Fruit fly (Drosophila melanogaster) whole organism, embryonic: ENCODE results near the gene Acp29AB.

Source experiments
- CG10274 ChIP-seq: fragments of 200-800 bp; sonication (Bioruptor generic); optimal IDR thresholded peaks from 3 replicates; lab custom pipeline; 2017; ENCODE audit warnings: missing biosample characterization, mild to moderate bottlenecking, missing genetic modification characterization
- CG10366 ChIP-seq: fragments of 200-800 bp; sonication (Bioruptor generic); IDR thresholded peaks from 2 replicates; pipeline ENCODE4 v1.3.6; 2022; ENCODE audit warnings: missing biosample characterization, missing genetic modification characterization
- CG12219 ChIP-seq: fragments of 200-800 bp; sonication (Bioruptor generic); optimal IDR thresholded peaks from 3 replicates; lab custom pipeline; 2018; ENCODE audit warnings: missing biosample characterization, mild to moderate bottlenecking, missing genetic modification characterization
- CG15479 ChIP-seq: fragments of 200-800 bp; sonication (Bioruptor generic); optimal IDR thresholded peaks from 3 replicates; lab custom pipeline; 2019; ENCODE audit warnings: missing biosample characterization, mild to moderate bottlenecking, missing genetic modification characterization, moderate library complexity
- CG16813 ChIP-seq: fragments of 200-800 bp; sonication (Bioruptor generic); IDR thresholded peaks from 3 replicates; pipeline ENCODE4 v1.3.6; 2022; ENCODE audit warnings: missing biosample characterization, missing genetic modification characterization; ENCODE audit not compliant: partially characterized antibody
- CG17829 ChIP-seq: fragments of 200-800 bp; optimal IDR thresholded peaks from 2 replicates; lab custom pipeline; 2019; ENCODE audit warnings: missing biosample characterization, mild to moderate bottlenecking, missing genetic modification characterization, moderate library complexity
- CG2712 ChIP-seq: fragments of 200-800 bp; optimal IDR thresholded peaks from 3 replicates; lab custom pipeline; 2019; ENCODE audit warnings: missing biosample characterization, mild to moderate bottlenecking, missing genetic modification characterization, moderate library complexity
- CG3065 ChIP-seq: fragments of 200-800 bp; sonication (Bioruptor generic); optimal IDR thresholded peaks from 2 replicates; lab custom pipeline; 2016; ENCODE audit warnings: missing biosample characterization, missing genetic modification characterization
- CG31224 ChIP-seq: fragments of 200-800 bp; sonication (Bioruptor generic); IDR thresholded peaks from 2 replicates; pipeline ENCODE4 v1.3.6; 2022; ENCODE audit warnings: missing biosample characterization, missing genetic modification characterization
- CG33557 ChIP-seq: fragments of 200-800 bp; sonication (Bioruptor generic); optimal IDR thresholded peaks from 2 replicates; lab custom pipeline; 2019; ENCODE audit warnings: missing biosample characterization, mild to moderate bottlenecking, missing genetic modification characterization, moderate library complexity
- CG4360 ChIP-seq: fragments of 200-800 bp; sonication (Bioruptor generic); IDR thresholded peaks from 2 replicates; pipeline ENCODE4 v1.3.6; 2022; ENCODE audit warnings: missing biosample characterization, missing genetic modification characterization
- CG43689 ChIP-seq: fragments of 200-800 bp; sonication (Bioruptor generic); IDR thresholded peaks from 2 replicates; pipeline ENCODE4 v1.3.6; 2022; ENCODE audit warnings: missing biosample characterization, missing genetic modification characterization
- CG6175 ChIP-seq: fragments of 200-800 bp; sonication (Bioruptor generic); IDR thresholded peaks from 3 replicates; pipeline ENCODE4 v1.3.6; 2022; ENCODE audit warnings: missing biosample characterization, missing genetic modification characterization
- CG6813 ChIP-seq: fragments of 200-800 bp; sonication (Bioruptor generic); optimal IDR thresholded peaks from 2 replicates; lab custom pipeline; 2017; ENCODE audit warnings: missing biosample characterization, missing genetic modification characterization, mild to moderate bottlenecking, moderate library complexity, missing genetic modification reagents
- CG7556 ChIP-seq: fragments of 200-800 bp; sonication (Bioruptor generic); optimal IDR thresholded peaks from 2 replicates; lab custom pipeline; 2017; ENCODE audit warnings: missing biosample characterization, mild to moderate bottlenecking, missing genetic modification characterization
- CG9817 ChIP-seq: fragments of 200-800 bp; sonication (Bioruptor generic); optimal IDR thresholded peaks from 2 replicates; lab custom pipeline; 2018; ENCODE audit warnings: missing biosample characterization, mild to moderate bottlenecking, missing genetic modification characterization, moderate library complexity
- Dp ChIP-seq: fragments of 200-800 bp; sonication (Bioruptor generic); optimal IDR thresholded peaks from 2 replicates; lab custom pipeline; 2018; ENCODE audit warnings: missing biosample characterization, mild to moderate bottlenecking, missing genetic modification characterization, moderate library complexity
- E2f1 ChIP-seq: fragments of 200-800 bp; sonication (Bioruptor generic); IDR thresholded peaks from 2 replicates; pipeline ENCODE4 v1.3.6; 2022; ENCODE audit warnings: missing biosample characterization, missing genetic modification characterization
- ERR ChIP-seq: fragments of 200-800 bp; sonication (Bioruptor generic); optimal IDR thresholded peaks from 2 replicates; lab custom pipeline; 2016; ENCODE audit warnings: missing biosample characterization, missing genetic modification characterization
- Fer2 ChIP-seq: fragments of 200-800 bp; sonication (Bioruptor generic); optimal IDR thresholded peaks from 2 replicates; lab custom pipeline; 2018; ENCODE audit warnings: missing biosample characterization, mild to moderate bottlenecking, missing genetic modification characterization, moderate library complexity
- HLH4C ChIP-seq: fragments of 200-800 bp; sonication (Bioruptor generic); IDR thresholded peaks from 3 replicates; pipeline ENCODE4 v1.3.6; 2022; ENCODE audit warnings: missing biosample characterization, missing genetic modification characterization; ENCODE audit not compliant: partially characterized antibody
- HmgZ ChIP-seq: fragments of 200-800 bp; sonication (Bioruptor generic); optimal IDR thresholded peaks from 2 replicates; lab custom pipeline; 2018; ENCODE audit warnings: missing biosample characterization, mild to moderate bottlenecking, missing genetic modification characterization
- Hsf ChIP-seq: fragments of 200-800 bp; sonication (Bioruptor generic); optimal IDR thresholded peaks from 3 replicates; lab custom pipeline; 2016; ENCODE audit warnings: missing biosample characterization, missing genetic modification characterization
- MESR4 ChIP-seq: fragments of 200-800 bp; sonication (Bioruptor generic); optimal IDR thresholded peaks from 2 replicates; lab custom pipeline; 2018; ENCODE audit warnings: missing biosample characterization, mild to moderate bottlenecking, missing genetic modification characterization, moderate library complexity
- NK7.1 ChIP-seq: fragments of 200-800 bp; sonication (Bioruptor generic); optimal IDR thresholded peaks from 3 replicates; lab custom pipeline; 2016; ENCODE audit warnings: missing biosample characterization, missing genetic modification characterization
- Sin3A ChIP-seq: fragments of >200 bp; optimal IDR thresholded peaks from 2 replicates; lab custom pipeline; 2018
- Trl ChIP-seq, 3 experiments: fragments of >200 bp in 2 of 3; fragments of 200-800 bp in 1 of 3; sonication (Bioruptor generic) in 1 of 3; optimal IDR thresholded peaks; 2 replicates in 1 of 3; 3 replicates in 2 of 3; lab custom pipeline; 2016 to 2017; ENCODE audit warnings: missing biosample characterization in 1 of 3, missing genetic modification characterization in 1 of 3
- Usf ChIP-seq: fragments of 200-800 bp; sonication (Bioruptor generic); optimal IDR thresholded peaks from 2 replicates; lab custom pipeline; 2017; ENCODE audit warnings: missing genotype, missing biosample characterization, missing genetic modification characterization
- ap ChIP-seq: fragments of 200-800 bp; sonication (Bioruptor generic); IDR thresholded peaks from 2 replicates; pipeline ENCODE4 v1.3.6; 2022; ENCODE audit warnings: missing biosample characterization, missing genetic modification characterization
- ara ChIP-seq: fragments of 200-800 bp; sonication (Bioruptor generic); IDR thresholded peaks from 2 replicates; pipeline ENCODE4 v1.3.6; 2022; ENCODE audit warnings: missing biosample characterization, missing genetic modification characterization
- bab2 ChIP-seq: fragments of 200-800 bp; sonication (Bioruptor generic); optimal IDR thresholded peaks from 2 replicates; lab custom pipeline; 2016; ENCODE audit warnings: missing biosample characterization, missing genetic modification characterization
- bowl ChIP-seq: fragments of 200-800 bp; sonication (Bioruptor generic); IDR thresholded peaks from 2 replicates; pipeline ENCODE4 v1.3.6; 2022; ENCODE audit warnings: missing biosample characterization, missing genetic modification characterization
- chn ChIP-seq: fragments of 200-800 bp; sonication (Bioruptor generic); optimal IDR thresholded peaks from 2 replicates; lab custom pipeline; 2016; ENCODE audit warnings: missing biosample characterization, missing genetic modification characterization
- danr ChIP-seq: fragments of 200-800 bp; sonication (Bioruptor generic); IDR thresholded peaks from 2 replicates; pipeline ENCODE4 v1.3.6; 2022; ENCODE audit warnings: missing biosample characterization, missing genetic modification characterization
- eyg ChIP-seq: fragments of 200-800 bp; sonication (Bioruptor generic); optimal IDR thresholded peaks from 3 replicates; lab custom pipeline; 2016; ENCODE audit warnings: missing biosample characterization, missing genetic modification characterization
- grn ChIP-seq: fragments of 200-800 bp; sonication (Bioruptor generic); optimal IDR thresholded peaks from 3 replicates; lab custom pipeline; 2017; ENCODE audit warnings: missing biosample characterization, missing genetic modification characterization
- hbn ChIP-seq: fragments of 200-800 bp; sonication (Bioruptor generic); IDR thresholded peaks from 2 replicates; pipeline ENCODE4 v1.3.6; 2022; ENCODE audit warnings: missing biosample characterization, missing genetic modification characterization; ENCODE audit not compliant: partially characterized antibody
- lab ChIP-seq: fragments of 200-800 bp; sonication (Bioruptor generic); optimal IDR thresholded peaks from 3 replicates; lab custom pipeline; 2017; ENCODE audit warnings: missing biosample characterization, missing genetic modification characterization, mild to moderate bottlenecking, moderate library complexity, missing genetic modification reagents
- nom ChIP-seq: fragments of 200-800 bp; sonication (Bioruptor generic); optimal IDR thresholded peaks from 2 replicates; lab custom pipeline; 2017; ENCODE audit warnings: missing biosample characterization, missing genetic modification characterization, mild to moderate bottlenecking, moderate library complexity, missing genetic modification reagents
- pho ChIP-seq: fragments of 200-800 bp; sonication (Bioruptor generic); optimal IDR thresholded peaks from 2 replicates; lab custom pipeline; 2016; ENCODE audit warnings: missing biosample characterization, missing genetic modification characterization
- pnt ChIP-seq: fragments of 200-800 bp; sonication (Bioruptor generic); optimal IDR thresholded peaks from 3 replicates; lab custom pipeline; 2016; ENCODE audit warnings: missing biosample characterization, missing genetic modification characterization
- rib ChIP-seq: fragments of 200-800 bp; sonication (Bioruptor generic); IDR thresholded peaks from 2 replicates; pipeline ENCODE4 v1.3.6; 2022; ENCODE audit warnings: missing biosample characterization, missing genetic modification characterization
- salm ChIP-seq: fragments of 200-800 bp; sonication (Bioruptor generic); optimal IDR thresholded peaks from 2 replicates; lab custom pipeline; 2018; ENCODE audit warnings: missing biosample characterization, mild to moderate bottlenecking, missing genetic modification characterization
- sc ChIP-seq, 3 experiments: fragments of >200 bp in 2 of 3; fragments of 200-800 bp in 1 of 3; sonication (Bioruptor generic) in 1 of 3; optimal IDR thresholded peaks; 2 replicates in 2 of 3; 3 replicates in 1 of 3; lab custom pipeline; 2017; ENCODE audit warnings: mild to moderate bottlenecking in 1 of 3, missing biosample characterization in 1 of 3, missing genetic modification characterization in 1 of 3, missing genetic modification reagents in 1 of 3
- scrt ChIP-seq: fragments of 200-800 bp; sonication (Bioruptor generic); optimal IDR thresholded peaks from 2 replicates; lab custom pipeline; 2018; ENCODE audit warnings: missing biosample characterization, mild to moderate bottlenecking, missing genetic modification characterization, moderate library complexity
- sd ChIP-seq: fragments of 200-800 bp; sonication (Bioruptor generic); optimal IDR thresholded peaks from 3 replicates; lab custom pipeline; 2018; ENCODE audit warnings: missing biosample characterization, mild to moderate bottlenecking, missing genetic modification characterization, moderate library complexity
- shn ChIP-seq: fragments of 200-800 bp; sonication (Bioruptor generic); optimal IDR thresholded peaks from 3 replicates; lab custom pipeline; 2016; ENCODE audit warnings: missing biosample characterization, missing genetic modification characterization
- vfl ChIP-seq: fragments of 200-800 bp; sonication (Bioruptor generic); optimal IDR thresholded peaks from 2 replicates; lab custom pipeline; 2016; ENCODE audit warnings: missing biosample characterization, missing genetic modification characterization

The Acp29AB gene

dm6 chr2L:8365701-8366643, 27.1 kb downstream of the Acp29AB start, which contains the start of gene Pp2A-29B (continued):
- TF ChIP-seq CG2712 = peak; percentile 61
- TF ChIP-seq E2f1 = 0 out of 2 replicates have a peak, but pooled peaks have one; percentile 23
- peak; percentile 22 for TF ChIP-seq scrt (GFP tag; lab: Kevin White, UChicago)
- peak; percentile 32 for TF ChIP-seq Sin3A (lab: Kevin White, UChicago)
- no peak for TF ChIP-seq ERR
- no peak for TF ChIP-seq ap
- no peak for TF ChIP-seq pnt (GFP tag; lab: Kevin White, UChicago)
- TF ChIP-seq CG17829 (tag; lab: Kevin White, UChicago) = peak; percentile 53
- TF ChIP-seq hbn (GFP tag; lab: Robert Waterston, UW) = peak; percentile 99
- TF ChIP-seq bowl (GFP tag; lab: Robert Waterston, UW) = no peak
- TF ChIP-seq CG4360 (GFP tag; lab: Robert Waterston, UW) = no peak
- no peak for TF ChIP-seq Trl (optimal IDR thresholded peaks at IDR 0.05; lab: Kevin White, UChicago)
- peak; percentile 3 for TF ChIP-seq Trl (GFP tag; optimal IDR thresholded peaks at IDR 0.05; lab: Kevin White, UChicago)
- TF ChIP-seq CG3065 (GFP tag; lab: Kevin White, UChicago) = no peak
- peak; percentile 23 for TF ChIP-seq CG33557
- TF ChIP-seq sc (optimal IDR thresholded peaks at IDR 0.05; lab: Kevin White, UChicago) = no peak
- no peak for TF ChIP-seq sc (GFP tag; optimal IDR thresholded peaks at IDR 0.05; lab: Kevin White, UChicago)
- TF ChIP-seq rib (GFP tag; lab: Robert Waterston, UW) = no peak
- no peak for TF ChIP-seq CG10366 (GFP tag; lab: Robert Waterston, UW)
- no peak for TF ChIP-seq eyg (GFP tag; lab: Kevin White, UChicago)
- no peak for TF ChIP-seq ara (GFP tag; lab: Robert Waterston, UW)
- TF ChIP-seq grn (GFP tag; lab: Kevin White, UChicago) = no peak
- peak; percentile 15 for TF ChIP-seq lab (GFP tag; lab: Kevin White, UChicago)
- peak; percentile 17 for TF ChIP-seq CG9817 (tag; lab: Kevin White, UChicago)
- TF ChIP-seq Hsf (GFP tag; lab: Kevin White, UChicago) = peak; percentile 18
- peak; percentile 27 for TF ChIP-seq HmgZ (tag; lab: Kevin White, UChicago)
- TF ChIP-seq CG6175 (GFP tag; lab: Robert Waterston, UW) = no peak
- TF ChIP-seq shn (GFP tag; lab: Kevin White, UChicago) = no peak
- TF ChIP-seq CG15479 (GFP tag; lab: Kevin White, UChicago) = peak; percentile 37
- TF ChIP-seq Usf = no peak
- TF ChIP-seq vfl = peak; percentile 32
- no peak for TF ChIP-seq salm (tag; lab: Kevin White, UChicago)
- TF ChIP-seq chn (GFP tag; lab: Kevin White, UChicago) = no peak
- TF ChIP-seq danr (GFP tag; lab: Robert Waterston, UW) = no peak
- no peak for TF ChIP-seq pho (GFP tag; lab: Kevin White, UChicago)
- peak; percentile 99 for TF ChIP-seq HLH4C (GFP tag; lab: Robert Waterston, UW)
- TF ChIP-seq CG7556 = no peak
- no peak for TF ChIP-seq CG31224 (GFP tag; lab: Robert Waterston, UW)
- TF ChIP-seq CG10274 = no peak
- no peak for TF ChIP-seq CG12219 (GFP tag; lab: Kevin White, UChicago)
- TF ChIP-seq Fer2 (tag; lab: Kevin White, UChicago) = no peak
- peak; percentile 92 for TF ChIP-seq sd
- no peak for TF ChIP-seq bab2 (GFP tag; lab: Kevin White, UChicago)
- TF ChIP-seq CG6813 (GFP tag; lab: Kevin White, UChicago) = no peak
- peak; percentile 80 for TF ChIP-seq Dp
- TF ChIP-seq MESR4 (GFP tag; lab: Kevin White, UChicago) = peak; percentile 87
- no peak for TF ChIP-seq CG43689 (GFP tag; lab: Robert Waterston, UW)
- TF ChIP-seq nom = no peak
- TF ChIP-seq NK7.1 (GFP tag; lab: Kevin White, UChicago) = no peak
- TF ChIP-seq CG16813 (GFP tag; lab: Robert Waterston, UW) = peak; percentile 100
